Fruit fly (Drosophila melanogaster) whole organism, embryonic: Measurements from ENCODE around the gene CG3342.

Source experiments
- Abd-B ChIP-seq: fragments of 200-800 bp; sonication (Bioruptor generic); optimal IDR thresholded peaks from 2 replicates; lab custom pipeline; 2018; ENCODE audit warnings: missing biosample characterization, mild to moderate bottlenecking, missing genetic modification characterization, moderate library complexity
- Ada2b ChIP-seq: fragments of 200-800 bp; sonication (Bioruptor generic); IDR thresholded peaks from 2 replicates; pipeline ENCODE4 v1.3.6; 2022; ENCODE audit warnings: missing biosample characterization, missing genetic modification characterization
- CG10274 ChIP-seq: fragments of 200-800 bp; sonication (Bioruptor generic); optimal IDR thresholded peaks from 3 replicates; lab custom pipeline; 2017; ENCODE audit warnings: missing biosample characterization, mild to moderate bottlenecking, missing genetic modification characterization
- CG10462 ChIP-seq: fragments of 200-800 bp; sonication (Bioruptor generic); optimal IDR thresholded peaks from 2 replicates; lab custom pipeline; 2016; ENCODE audit warnings: missing biosample characterization, missing genetic modification characterization
- CG11696 ChIP-seq: fragments of 200-800 bp; sonication (Bioruptor generic); IDR thresholded peaks from 2 replicates; pipeline ENCODE4 v1.3.6; 2022; ENCODE audit warnings: missing biosample characterization, missing genetic modification characterization
- CG12299 ChIP-seq: fragments of 200-800 bp; sonication (Bioruptor generic); optimal IDR thresholded peaks from 2 replicates; lab custom pipeline; 2018; ENCODE audit warnings: missing biosample characterization, mild to moderate bottlenecking, missing genetic modification characterization
- CG12391 ChIP-seq: fragments of 200-800 bp; sonication (Bioruptor generic); optimal IDR thresholded peaks from 3 replicates; lab custom pipeline; 2018; ENCODE audit warnings: missing biosample characterization, mild to moderate bottlenecking, missing genetic modification characterization, moderate library complexity
- CG12769 ChIP-seq: fragments of 200-800 bp; sonication (Bioruptor generic); optimal IDR thresholded peaks from 2 replicates; lab custom pipeline; 2019; ENCODE audit warnings: missing biosample characterization, mild to moderate bottlenecking, missing genetic modification characterization, moderate library complexity
- CG13624 ChIP-seq: fragments of 200-800 bp; sonication (Bioruptor generic); optimal IDR thresholded peaks from 2 replicates; lab custom pipeline; 2016; ENCODE audit warnings: missing biosample characterization, missing genetic modification characterization
- CG15696 ChIP-seq: fragments of 200-800 bp; sonication (Bioruptor generic); optimal IDR thresholded peaks from 2 replicates; lab custom pipeline; 2019; ENCODE audit warnings: missing biosample characterization, mild to moderate bottlenecking, missing genetic modification characterization, moderate library complexity
- CG1647 ChIP-seq: fragments of 200-800 bp; sonication (Bioruptor generic); optimal IDR thresholded peaks from 3 replicates; lab custom pipeline; 2016; ENCODE audit warnings: missing biosample characterization, missing genetic modification characterization
- CG16813 ChIP-seq: fragments of 200-800 bp; sonication (Bioruptor generic); IDR thresholded peaks from 3 replicates; pipeline ENCODE4 v1.3.6; 2022; ENCODE audit warnings: missing biosample characterization, missing genetic modification characterization; ENCODE audit not compliant: partially characterized antibody
- CG16815 ChIP-seq: fragments of 200-800 bp; sonication (Bioruptor generic); optimal IDR thresholded peaks from 3 replicates; lab custom pipeline; 2017; ENCODE audit warnings: missing biosample characterization, mild to moderate bottlenecking, missing genetic modification characterization
- CG17568 ChIP-seq: fragments of 200-800 bp; sonication (Bioruptor generic); optimal IDR thresholded peaks from 2 replicates; lab custom pipeline; 2018; ENCODE audit warnings: missing biosample characterization, mild to moderate bottlenecking, missing genetic modification characterization, moderate library complexity
- CG18599 ChIP-seq: fragments of 200-800 bp; sonication (Bioruptor generic); optimal IDR thresholded peaks from 3 replicates; lab custom pipeline; 2017; ENCODE audit warnings: missing biosample characterization, missing genetic modification characterization, mild to moderate bottlenecking, moderate library complexity, missing genetic modification reagents
- CG18619 ChIP-seq: fragments of 200-800 bp; sonication (Bioruptor generic); optimal IDR thresholded peaks from 3 replicates; lab custom pipeline; 2017; ENCODE audit warnings: missing biosample characterization, mild to moderate bottlenecking, missing genetic modification characterization
- CG2875 ChIP-seq: fragments of 200-800 bp; sonication (Bioruptor generic); optimal IDR thresholded peaks from 2 replicates; lab custom pipeline; 2017; ENCODE audit warnings: missing biosample characterization, mild to moderate bottlenecking, missing genetic modification characterization, missing genetic modification reagents
- CG30020 ChIP-seq: fragments of 200-800 bp; optimal IDR thresholded peaks from 2 replicates; lab custom pipeline; 2019; ENCODE audit warnings: missing biosample characterization, mild to moderate bottlenecking, missing genetic modification characterization, moderate library complexity
- CG30403 ChIP-seq: fragments of 200-800 bp; sonication (Bioruptor generic); optimal IDR thresholded peaks from 3 replicates; lab custom pipeline; 2016; ENCODE audit warnings: missing biosample characterization, missing genetic modification characterization
- CG30431 ChIP-seq: fragments of 200-800 bp; sonication (Bioruptor generic); optimal IDR thresholded peaks from 2 replicates; lab custom pipeline; 2017; ENCODE audit warnings: missing biosample characterization, missing genetic modification characterization
- CG33213 ChIP-seq: fragments of 200-800 bp; sonication (Bioruptor generic); optimal IDR thresholded peaks from 3 replicates; lab custom pipeline; 2016; ENCODE audit warnings: missing biosample characterization, missing genetic modification characterization
- CG34224 ChIP-seq: fragments of 200-800 bp; sonication (Bioruptor generic); IDR thresholded peaks from 3 replicates; pipeline ENCODE4 v1.3.6; 2022; ENCODE audit warnings: missing biosample characterization, missing genetic modification characterization; ENCODE audit not compliant: partially characterized antibody
- CkIIα-i1 ChIP-seq: fragments of 200-800 bp; sonication (Bioruptor generic); IDR thresholded peaks from 2 replicates; pipeline ENCODE4 v1.3.6; 2022; ENCODE audit warnings: missing biosample characterization, missing genetic modification characterization
- Doc2 ChIP-seq: fragments of 200-800 bp; sonication (Bioruptor generic); IDR thresholded peaks from 2 replicates; pipeline ENCODE4 v1.3.6; 2022; ENCODE audit warnings: missing biosample characterization, missing genetic modification characterization
- Hand ChIP-seq: fragments of 200-800 bp; sonication (Bioruptor generic); optimal IDR thresholded peaks from 2 replicates; lab custom pipeline; 2017; ENCODE audit warnings: mild to moderate bottlenecking, missing biosample characterization, missing genetic modification reagents, missing genetic modification characterization
- Hey ChIP-seq: fragments of 200-800 bp; sonication (Bioruptor generic); optimal IDR thresholded peaks from 3 replicates; lab custom pipeline; 2018; ENCODE audit warnings: missing biosample characterization, mild to moderate bottlenecking, missing genetic modification characterization
- Jarid2 ChIP-seq: fragments of 200-800 bp; sonication (Bioruptor generic); optimal IDR thresholded peaks from 3 replicates; lab custom pipeline; 2017; ENCODE audit warnings: mild to moderate bottlenecking, missing biosample characterization, missing genetic modification reagents, missing genetic modification characterization
- Lim3 ChIP-seq: fragments of 200-800 bp; sonication (Bioruptor generic); IDR thresholded peaks from 2 replicates; pipeline ENCODE4 v1.3.6; 2022; ENCODE audit warnings: missing biosample characterization, missing genetic modification characterization
- MESR4 ChIP-seq: fragments of 200-800 bp; sonication (Bioruptor generic); optimal IDR thresholded peaks from 2 replicates; lab custom pipeline; 2018; ENCODE audit warnings: missing biosample characterization, mild to moderate bottlenecking, missing genetic modification characterization, moderate library complexity
- Mes4 ChIP-seq: fragments of 200-800 bp; sonication (Bioruptor generic); optimal IDR thresholded peaks from 2 replicates; lab custom pipeline; 2016; ENCODE audit warnings: missing biosample characterization, missing genetic modification characterization
- Neu2 ChIP-seq: fragments of 200-800 bp; sonication (Bioruptor generic); optimal IDR thresholded peaks from 3 replicates; lab custom pipeline; 2016; ENCODE audit warnings: missing biosample characterization, missing genetic modification characterization, borderline replicate concordance
- Oaz ChIP-seq: fragments of 200-800 bp; sonication (Bioruptor generic); IDR thresholded peaks from 2 replicates; pipeline ENCODE4 v1.3.6; 2022; ENCODE audit warnings: missing biosample characterization, missing genetic modification characterization
- Ravus ChIP-seq: fragments of 200-800 bp; sonication (Bioruptor generic); IDR thresholded peaks from 2 replicates; pipeline ENCODE4 v1.3.6; 2022; ENCODE audit warnings: missing biosample characterization, missing genetic modification characterization
- Sry-β ChIP-seq: fragments of 200-800 bp; sonication (Bioruptor generic); optimal IDR thresholded peaks from 2 replicates; lab custom pipeline; 2018; ENCODE audit warnings: missing biosample characterization, mild to moderate bottlenecking, missing genetic modification characterization, moderate library complexity
- Ssrp ChIP-seq: fragments of 200-800 bp; sonication (Bioruptor generic); optimal IDR thresholded peaks from 2 replicates; lab custom pipeline; 2018; ENCODE audit warnings: missing biosample characterization, mild to moderate bottlenecking, missing genetic modification characterization, moderate library complexity
- Trl ChIP-seq, 3 experiments: fragments of >200 bp in 2 of 3; fragments of 200-800 bp in 1 of 3; sonication (Bioruptor generic) in 1 of 3; optimal IDR thresholded peaks; 2 replicates in 1 of 3; 3 replicates in 2 of 3; lab custom pipeline; 2016 to 2017; ENCODE audit warnings: missing biosample characterization in 1 of 3, missing genetic modification characterization in 1 of 3
- ase ChIP-seq: fragments of 200-800 bp; sonication (Bioruptor generic); IDR thresholded peaks from 3 replicates; pipeline ENCODE4 v1.3.6; 2022; ENCODE audit warnings: missing biosample characterization, missing genetic modification characterization
- cg ChIP-seq: fragments of 200-800 bp; sonication (Bioruptor generic); optimal IDR thresholded peaks from 3 replicates; lab custom pipeline; 2019; ENCODE audit warnings: missing biosample characterization, mild to moderate bottlenecking, missing genetic modification characterization, moderate library complexity
- crc ChIP-seq: fragments of 200-800 bp; sonication (Bioruptor generic); optimal IDR thresholded peaks from 2 replicates; lab custom pipeline; 2016; ENCODE audit warnings: missing biosample characterization, missing genetic modification characterization
- dimm ChIP-seq: fragments of 200-800 bp; sonication (Bioruptor generic); IDR thresholded peaks from 2 replicates; pipeline ENCODE4 v1.3.6; 2022; ENCODE audit warnings: missing biosample characterization, missing genetic modification characterization
- emc ChIP-seq: fragments of 200-800 bp; sonication (Bioruptor generic); optimal IDR thresholded peaks from 2 replicates; lab custom pipeline; 2016; ENCODE audit warnings: missing biosample characterization, missing genetic modification characterization
- gce ChIP-seq: fragments of 200-800 bp; sonication (Bioruptor generic); IDR thresholded peaks from 3 replicates; pipeline ENCODE4 v1.3.6; 2022; ENCODE audit warnings: missing biosample characterization, missing genetic modification characterization
- gcm2 ChIP-seq: fragments of 200-800 bp; sonication (Bioruptor generic); optimal IDR thresholded peaks from 2 replicates; lab custom pipeline; 2016; ENCODE audit warnings: missing biosample characterization, missing genetic modification characterization
- knrl ChIP-seq: fragments of 200-800 bp; sonication (Bioruptor generic); IDR thresholded peaks from 3 replicates; pipeline ENCODE4 v1.3.6; 2022; ENCODE audit warnings: missing biosample characterization, missing genetic modification characterization; ENCODE audit not compliant: partially characterized antibody
- otp ChIP-seq: fragments of 200-800 bp; sonication (Bioruptor generic); IDR thresholded peaks from 3 replicates; pipeline ENCODE4, ENCODE4 v1.3.6; 2022; ENCODE audit warnings: missing biosample characterization, missing genetic modification characterization
- p53 ChIP-seq: fragments of 200-800 bp; sonication (Bioruptor generic); optimal IDR thresholded peaks from 2 replicates; lab custom pipeline; 2016; ENCODE audit warnings: missing biosample characterization, missing genetic modification characterization
- pzg ChIP-seq: fragments of 200-800 bp; sonication (Bioruptor generic); optimal IDR thresholded peaks from 3 replicates; lab custom pipeline; 2018; ENCODE audit warnings: missing biosample characterization, mild to moderate bottlenecking, missing genetic modification characterization, moderate library complexity
- slbo ChIP-seq: fragments of 200-800 bp; sonication (Bioruptor generic); IDR thresholded peaks from 2 replicates; pipeline ENCODE4 v1.3.6; 2022; ENCODE audit warnings: missing biosample characterization, missing genetic modification characterization
- twi ChIP-seq: fragments of 200-800 bp; optimal IDR thresholded peaks from 2 replicates; lab custom pipeline; 2019; ENCODE audit warnings: missing biosample characterization, mild to moderate bottlenecking, missing genetic modification characterization, moderate library complexity
- wdn ChIP-seq: fragments of 200-800 bp; sonication (Bioruptor generic); IDR thresholded peaks from 2 replicates; pipeline ENCODE4 v1.3.6; 2022; ENCODE audit warnings: missing biosample characterization, missing genetic modification characterization
- zen2 ChIP-seq: fragments of 200-800 bp; sonication (Bioruptor generic); IDR thresholded peaks from 3 replicates; pipeline ENCODE4 v1.3.6; 2022; ENCODE audit warnings: missing biosample characterization, missing genetic modification characterization; ENCODE audit not compliant: partially characterized antibody

CG3342 gene

DNA sequence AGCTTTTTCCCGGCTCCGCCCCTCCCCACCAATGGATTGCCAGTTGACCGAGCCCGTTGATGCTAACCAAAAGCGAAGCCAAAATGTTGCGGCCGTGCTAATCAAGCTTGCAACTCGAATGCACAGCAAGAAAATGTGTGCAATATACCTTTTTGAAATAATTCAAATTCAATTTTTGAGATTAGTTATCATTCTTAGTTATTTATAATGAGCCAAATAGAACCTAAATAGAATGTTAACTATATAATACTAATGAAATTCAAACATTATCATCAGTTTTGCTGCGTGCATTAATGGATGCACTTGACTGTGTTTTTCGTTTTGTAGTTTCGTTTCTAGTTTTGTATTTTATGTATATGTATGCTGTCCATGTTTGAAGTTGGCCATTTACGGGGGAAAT is 14.6 kb upstream of the CG3342 start (continued):
- TF ChIP-seq twi (tag; lab: Kevin White, UChicago) (no peak), dimm (GFP tag; lab: Robert Waterston, UW) (peak; percentile 28; the same call in 1 of the 2 replicates), CG30403 (GFP tag; lab: Kevin White, UChicago) (peak; percentile 27), CG11696 (GFP tag; lab: Robert Waterston, UW) (no peak), CG10274 (GFP tag; lab: Kevin White, UChicago) (no peak), Hand (GFP tag; lab: Kevin White, UChicago) (no peak), otp (GFP tag; lab: Robert Waterston, UW) (peak; percentile 54; the same call in 1 of the 3 replicates), CG17568 (GFP tag; lab: Kevin White, UChicago) (peak; percentile 1), Mes4 (GFP tag; lab: Kevin White, UChicago) (no peak), slbo (GFP tag; lab: Robert Waterston, UW) (peak; percentile 38), wdn (no peak), Neu2 (no peak), p53 (GFP tag; lab: Kevin White, UChicago) (no peak), Oaz (GFP tag; lab: Robert Waterston, UW) (no peak), CG12391 (peak; percentile 51), ase (GFP tag; lab: Robert Waterston, UW) (peak; percentile 34; the same call in 1 of the 3 replicates), MESR4 (GFP tag; lab: Kevin White, UChicago) (no peak), CG16815 (GFP tag; lab: Kevin White, UChicago) (no peak), CG1647 (no peak), CG30020 (tag; lab: Kevin White, UChicago) (no peak), Hey (no peak), Trl (optimal IDR thresholded peaks at IDR 0.05; lab: Kevin White, UChicago) (no peak), Trl (GFP tag; optimal IDR thresholded peaks at IDR 0.05; lab: Kevin White, UChicago) (no peak), CG2875 (no peak), Lim3 (GFP tag; lab: Robert Waterston, UW) (no peak), CG13624 (GFP tag; lab: Kevin White, UChicago) (no peak), zen2 (GFP tag; lab: Robert Waterston, UW) (no peak), Ravus (GFP tag; lab: Robert Waterston, UW) (no peak), CG16813 (GFP tag; lab: Robert Waterston, UW) (no peak), CkIIα-i1 (no peak), CG30431 (GFP tag; lab: Kevin White, UChicago) (no peak), CG10462 (GFP tag; lab: Kevin White, UChicago) (no peak), cg (no peak), crc (GFP tag; lab: Kevin White, UChicago) (no peak), Ssrp (tag; lab: Kevin White, UChicago) (no peak), Jarid2 (GFP tag; lab: Kevin White, UChicago) (no peak), Sry-β (GFP tag; lab: Kevin White, UChicago) (no peak), Abd-B (GFP tag; lab: Kevin White, UChicago) (peak; percentile 48), CG33213 (GFP tag; lab: Kevin White, UChicago) (no peak), emc (GFP tag; lab: Kevin White, UChicago) (no peak), Doc2 (GFP tag; lab: Robert Waterston, UW) (no peak), CG18619 (GFP tag; lab: Kevin White, UChicago) (no peak), CG12299 (tag; lab: Kevin White, UChicago) (no peak), CG15696 (no peak), knrl (GFP tag; lab: Robert Waterston, UW) (no peak), gcm2 (GFP tag; lab: Kevin White, UChicago) (no peak), CG12769 (tag; lab: Kevin White, UChicago) (peak; percentile 38), CG34224 (GFP tag; lab: Robert Waterston, UW) (no peak), gce (GFP tag; lab: Robert Waterston, UW) (no peak), pzg (no peak), CG18599 (GFP tag; lab: Kevin White, UChicago) (no peak), Ada2b (0 out of 2 replicates have a peak, but pooled peaks have one; percentile 28)
